Fruit fly (Drosophila melanogaster) whole organism, embryonic: ENCODE data around the gene Bcat.

Experiments used
- ATbp ChIP-seq: fragments of 200-800 bp; sonication (Bioruptor generic); optimal IDR thresholded peaks from 2 replicates; lab custom pipeline; 2017; ENCODE audit warnings: missing biosample characterization, mild to moderate bottlenecking, missing genetic modification characterization, missing genetic modification reagents
- CG12299 ChIP-seq: fragments of 200-800 bp; sonication (Bioruptor generic); optimal IDR thresholded peaks from 2 replicates; lab custom pipeline; 2018; ENCODE audit warnings: missing biosample characterization, mild to moderate bottlenecking, missing genetic modification characterization
- CG12769 ChIP-seq: fragments of 200-800 bp; sonication (Bioruptor generic); optimal IDR thresholded peaks from 2 replicates; lab custom pipeline; 2019; ENCODE audit warnings: missing biosample characterization, mild to moderate bottlenecking, missing genetic modification characterization, moderate library complexity
- CG14965 ChIP-seq: fragments of 200-800 bp; sonication (Bioruptor generic); optimal IDR thresholded peaks from 2 replicates; lab custom pipeline; 2016; ENCODE audit warnings: missing biosample characterization, missing genetic modification characterization, borderline replicate concordance
- CG15269 ChIP-seq: fragments of 200-800 bp; sonication (Bioruptor generic); optimal IDR thresholded peaks from 2 replicates; lab custom pipeline; 2018; ENCODE audit warnings: missing biosample characterization, mild to moderate bottlenecking, missing genetic modification characterization, moderate library complexity
- CG16815 ChIP-seq: fragments of 200-800 bp; sonication (Bioruptor generic); optimal IDR thresholded peaks from 3 replicates; lab custom pipeline; 2017; ENCODE audit warnings: missing biosample characterization, mild to moderate bottlenecking, missing genetic modification characterization
- CG17568 ChIP-seq: fragments of 200-800 bp; sonication (Bioruptor generic); optimal IDR thresholded peaks from 2 replicates; lab custom pipeline; 2018; ENCODE audit warnings: missing biosample characterization, mild to moderate bottlenecking, missing genetic modification characterization, moderate library complexity
- CG3726 ChIP-seq: fragments of 200-800 bp; sonication (Bioruptor generic); IDR thresholded peaks from 3 replicates; pipeline ENCODE4, ENCODE4 v1.3.6; 2022; ENCODE audit warnings: missing biosample characterization, missing genetic modification characterization
- CG6272 ChIP-seq: fragments of 200-800 bp; sonication (Bioruptor generic); IDR thresholded peaks from 2 replicates; pipeline ENCODE4 v1.3.6; 2022; ENCODE audit warnings: missing biosample characterization, missing genetic modification characterization
- CG7271 ChIP-seq: fragments of 200-800 bp; sonication (Bioruptor generic); optimal IDR thresholded peaks from 2 replicates; lab custom pipeline; 2018; ENCODE audit warnings: missing biosample characterization, mild to moderate bottlenecking, missing genetic modification characterization, moderate library complexity
- CHES-1-like ChIP-seq: fragments of 200-800 bp; sonication (Bioruptor generic); optimal IDR thresholded peaks from 2 replicates; lab custom pipeline; 2016; ENCODE audit warnings: missing biosample characterization, missing genetic modification characterization
- CkIIα-i1 ChIP-seq: fragments of 200-800 bp; sonication (Bioruptor generic); IDR thresholded peaks from 2 replicates; pipeline ENCODE4 v1.3.6; 2022; ENCODE audit warnings: missing biosample characterization, missing genetic modification characterization
- D19B ChIP-seq: fragments of 200-800 bp; sonication (Bioruptor generic); optimal IDR thresholded peaks from 2 replicates; lab custom pipeline; 2017; ENCODE audit warnings: missing biosample characterization, mild to moderate bottlenecking, missing genetic modification characterization
- Deaf1 ChIP-seq: fragments of 200-800 bp; optimal IDR thresholded peaks from 3 replicates; lab custom pipeline; 2019; ENCODE audit warnings: missing biosample characterization, mild to moderate bottlenecking, missing genetic modification characterization, moderate library complexity
- Elba2 ChIP-seq: fragments of 200-800 bp; sonication (Bioruptor generic); optimal IDR thresholded peaks from 3 replicates; lab custom pipeline; 2016; ENCODE audit warnings: missing biosample characterization, missing genetic modification characterization
- HLH54F ChIP-seq: fragments of 200-800 bp; sonication (Bioruptor generic); optimal IDR thresholded peaks from 3 replicates; lab custom pipeline; 2016; ENCODE audit warnings: missing biosample characterization, missing genetic modification characterization
- Hmr ChIP-seq: fragments of 200-800 bp; sonication (Bioruptor generic); optimal IDR thresholded peaks from 3 replicates; lab custom pipeline; 2017; ENCODE audit warnings: mild to moderate bottlenecking, missing biosample characterization, missing genetic modification reagents, missing genetic modification characterization
- Kr ChIP-seq: fragments of 200-800 bp; sonication (Bioruptor generic); optimal IDR thresholded peaks from 2 replicates; lab custom pipeline; 2017; ENCODE audit warnings: missing biosample characterization, mild to moderate bottlenecking, missing genetic modification characterization
- Max ChIP-seq: fragments of 200-800 bp; sonication (Bioruptor generic); optimal IDR thresholded peaks from 2 replicates; lab custom pipeline; 2016; ENCODE audit warnings: missing biosample characterization, mild to moderate bottlenecking, missing genetic modification characterization
- Meics ChIP-seq: fragments of 200-800 bp; sonication (Bioruptor generic); optimal IDR thresholded peaks from 2 replicates; lab custom pipeline; 2017; ENCODE audit warnings: missing biosample characterization, mild to moderate bottlenecking, missing genetic modification characterization
- NfI ChIP-seq: fragments of 200-800 bp; sonication (Bioruptor generic); optimal IDR thresholded peaks from 3 replicates; lab custom pipeline; 2018; ENCODE audit warnings: missing biosample characterization, mild to moderate bottlenecking, missing genetic modification characterization, moderate library complexity
- Oaz ChIP-seq: fragments of 200-800 bp; sonication (Bioruptor generic); IDR thresholded peaks from 2 replicates; pipeline ENCODE4 v1.3.6; 2022; ENCODE audit warnings: missing biosample characterization, missing genetic modification characterization
- Poxn ChIP-seq: fragments of 200-800 bp; sonication (Bioruptor generic); IDR thresholded peaks from 2 replicates; pipeline ENCODE4 v1.3.6; 2022; ENCODE audit warnings: missing biosample characterization, missing genetic modification characterization
- ato ChIP-seq: fragments of 200-800 bp; sonication (Bioruptor generic); IDR thresholded peaks from 2 replicates; pipeline ENCODE4 v1.3.6; 2022; ENCODE audit warnings: missing biosample characterization, missing genetic modification characterization; ENCODE audit not compliant: partially characterized antibody
- az2 ChIP-seq: fragments of 200-800 bp; sonication (Bioruptor generic); optimal IDR thresholded peaks from 3 replicates; lab custom pipeline; 2016; ENCODE audit warnings: missing biosample characterization, missing genetic modification characterization
- br ChIP-seq: fragments of >200 bp; optimal IDR thresholded peaks from 2 replicates; lab custom pipeline; 2017
- bsh ChIP-seq, 2 experiments: fragments of 200-800 bp; sonication (Bioruptor generic); optimal IDR thresholded peaks; 2 replicates each; lab custom pipeline; 2017 to 2018; ENCODE audit warnings: mild to moderate bottlenecking in 2 of 2, missing biosample characterization in 2 of 2, missing genetic modification characterization in 2 of 2, moderate library complexity in 1 of 2
- cg ChIP-seq: fragments of 200-800 bp; sonication (Bioruptor generic); optimal IDR thresholded peaks from 3 replicates; lab custom pipeline; 2019; ENCODE audit warnings: missing biosample characterization, mild to moderate bottlenecking, missing genetic modification characterization, moderate library complexity
- chinmo ChIP-seq: fragments of 200-800 bp; sonication (Bioruptor generic); IDR thresholded peaks from 4 replicates; pipeline ENCODE4 v1.3.6; 2022; ENCODE audit warnings: missing biosample characterization, missing genetic modification characterization; ENCODE audit not compliant: partially characterized antibody
- dysf ChIP-seq: fragments of 200-800 bp; sonication (Bioruptor generic); IDR thresholded peaks from 3 replicates; pipeline ENCODE4 v1.3.6; 2022; ENCODE audit warnings: missing biosample characterization, missing genetic modification characterization
- exex ChIP-seq: fragments of 200-800 bp; sonication (Bioruptor generic); optimal IDR thresholded peaks from 4 replicates; lab custom pipeline; 2018; ENCODE audit warnings: missing biosample characterization, mild to moderate bottlenecking, missing genetic modification characterization, moderate library complexity
- fru ChIP-seq: fragments of >200 bp; optimal IDR thresholded peaks from 2 replicates; lab custom pipeline; 2017
- gcm ChIP-seq: fragments of 200-800 bp; sonication (Bioruptor generic); optimal IDR thresholded peaks from 2 replicates; lab custom pipeline; 2019; ENCODE audit warnings: missing biosample characterization, mild to moderate bottlenecking, missing genetic modification characterization, moderate library complexity
- gt ChIP-seq: fragments of 200-800 bp; sonication (Bioruptor generic); IDR thresholded peaks from 2 replicates; pipeline ENCODE4 v1.3.6; 2022; ENCODE audit warnings: missing biosample characterization, missing genetic modification characterization
- her ChIP-seq: fragments of 200-800 bp; sonication (Bioruptor generic); optimal IDR thresholded peaks from 2 replicates; lab custom pipeline; 2016; ENCODE audit warnings: missing biosample characterization, missing genetic modification characterization
- inv ChIP-seq: fragments of 200-800 bp; sonication (Bioruptor generic); IDR thresholded peaks from 2 replicates; pipeline ENCODE4 v1.3.6; 2022; ENCODE audit warnings: missing biosample characterization, missing genetic modification characterization; ENCODE audit not compliant: partially characterized antibody
- lola ChIP-seq, 3 experiments: fragments of >200 bp in 2 of 3; fragments of 200-800 bp in 1 of 3; sonication (Bioruptor generic) in 1 of 3; optimal IDR thresholded peaks; 2 replicates each; lab custom pipeline; 2017 to 2019; ENCODE audit warnings: missing biosample characterization in 3 of 3, missing genetic modification characterization in 3 of 3, mild to moderate bottlenecking in 1 of 3, moderate library complexity in 1 of 3
- lov ChIP-seq, 2 experiments: fragments of 200-800 bp in 1 of 2; fragments of >200 bp in 1 of 2; sonication (Bioruptor generic) in 1 of 2; IDR thresholded peaks in 1 of 2; optimal IDR thresholded peaks in 1 of 2; 2 replicates in 1 of 2; 3 replicates in 1 of 2; pipeline versions ENCODE4 v1.3.6 to Lab custom; 2017 to 2022; ENCODE audit warnings: missing biosample characterization in 1 of 2, missing genetic modification characterization in 1 of 2
- nom ChIP-seq: fragments of 200-800 bp; sonication (Bioruptor generic); optimal IDR thresholded peaks from 2 replicates; lab custom pipeline; 2017; ENCODE audit warnings: missing biosample characterization, missing genetic modification characterization, mild to moderate bottlenecking, moderate library complexity, missing genetic modification reagents
- schlank ChIP-seq: fragments of 200-800 bp; sonication (Bioruptor generic); optimal IDR thresholded peaks from 2 replicates; lab custom pipeline; 2018; ENCODE audit warnings: missing biosample characterization, mild to moderate bottlenecking, missing genetic modification characterization
- scrt ChIP-seq: fragments of 200-800 bp; sonication (Bioruptor generic); optimal IDR thresholded peaks from 2 replicates; lab custom pipeline; 2018; ENCODE audit warnings: missing biosample characterization, mild to moderate bottlenecking, missing genetic modification characterization, moderate library complexity
- stwl ChIP-seq: fragments of 200-800 bp; sonication (Bioruptor generic); optimal IDR thresholded peaks from 3 replicates; lab custom pipeline; 2018; ENCODE audit warnings: missing biosample characterization, mild to moderate bottlenecking, missing genetic modification characterization, moderate library complexity
- tio ChIP-seq: fragments of 200-800 bp; sonication (Bioruptor generic); optimal IDR thresholded peaks from 2 replicates; lab custom pipeline; 2017; ENCODE audit warnings: missing biosample characterization, missing genetic modification characterization, inconsistent platforms
- tll ChIP-seq, 2 experiments: fragments of 200-800 bp in 1 of 2; fragments of >200 bp in 1 of 2; sonication (Bioruptor generic) in 1 of 2; optimal IDR thresholded peaks; 2 replicates each; lab custom pipeline; 2017 to 2019; ENCODE audit warnings: missing biosample characterization in 2 of 2, missing genetic modification characterization in 2 of 2, mild to moderate bottlenecking in 1 of 2, moderate library complexity in 1 of 2
- trh ChIP-seq: fragments of 200-800 bp; sonication (Bioruptor generic); optimal IDR thresholded peaks from 2 replicates; lab custom pipeline; 2016; ENCODE audit warnings: missing biosample characterization, missing genetic modification characterization
- wdn ChIP-seq: fragments of 200-800 bp; sonication (Bioruptor generic); IDR thresholded peaks from 2 replicates; pipeline ENCODE4 v1.3.6; 2022; ENCODE audit warnings: missing biosample characterization, missing genetic modification characterization

Gene Bcat

dm6 chrX:13403962-13404830 lies 7.5 kb downstream of the Bcat start, which contains the start of gene GstT4 (continued):
- no peak for TF ChIP-seq CG15269 (tag; lab: Kevin White, UChicago)
- no peak for TF ChIP-seq D19B (GFP tag; lab: Kevin White, UChicago)
- TF ChIP-seq br (lab: Kevin White, UChicago): no peak
- TF ChIP-seq az2: peak; percentile 39
- TF ChIP-seq gt (GFP tag; lab: Robert Waterston, UW): no peak
- TF ChIP-seq gcm (GFP tag; lab: Kevin White, UChicago): no peak
- TF ChIP-seq Max: no peak
- peak; percentile 19 for TF ChIP-seq cg (GFP tag; lab: Kevin White, UChicago)
- peak; percentile 11 for TF ChIP-seq her (GFP tag; lab: Kevin White, UChicago)
- no peak for TF ChIP-seq CG3726 (GFP tag; lab: Robert Waterston, UW)
- TF ChIP-seq Poxn (GFP tag; lab: Robert Waterston, UW): no peak
- peak in 1 of 3 experiments; percentile 64 for TF ChIP-seq lola (GFP tag; optimal IDR thresholded peaks at IDR 0.05; lab: Kevin White, UChicago)
- no peak for TF ChIP-seq CkIIα-i1 (GFP tag; lab: Robert Waterston, UW)
- peak; percentile 59; the same call in 2 of the 3 replicates for TF ChIP-seq dysf
- TF ChIP-seq CG12769 (tag; lab: Kevin White, UChicago): no peak
- TF ChIP-seq Elba2 (GFP tag; lab: Kevin White, UChicago): no peak
- TF ChIP-seq trh (GFP tag; lab: Kevin White, UChicago): no peak
- TF ChIP-seq schlank (tag; lab: Kevin White, UChicago): no peak
- TF ChIP-seq CG6272 (GFP tag; lab: Robert Waterston, UW): no peak
- TF ChIP-seq wdn: 0 out of 2 replicates have a peak, but pooled peaks have one; percentile 8
- no peak for TF ChIP-seq CG14965 (GFP tag; lab: Kevin White, UChicago)
- no peak for TF ChIP-seq stwl (tag; lab: Kevin White, UChicago)
- TF ChIP-seq Deaf1: no peak
- no peak for TF ChIP-seq tll (GFP tag; optimal IDR thresholded peaks at IDR 0.05; lab: Kevin White, UChicago)
- TF ChIP-seq, all 482 proteins: peak for 224

dm6 chrX:13406293-13406692 lies 9.6 kb downstream of the Bcat start:
- TF ChIP-seq scrt (GFP tag; lab: Kevin White, UChicago): no peak
- no peak for TF ChIP-seq trh (GFP tag; lab: Kevin White, UChicago)
- no peak for TF ChIP-seq CG12299 (tag; lab: Kevin White, UChicago)
- no peak for TF ChIP-seq CG7271 (tag; lab: Kevin White, UChicago)
- no peak for TF ChIP-seq Kr (GFP tag; lab: Kevin White, UChicago)
- TF ChIP-seq CHES-1-like (GFP tag; lab: Kevin White, UChicago): no peak
- TF ChIP-seq bsh (GFP tag; optimal IDR thresholded peaks at IDR 0.05; lab: Kevin White, UChicago): peak in 1 of 2 experiments; percentile 78
- TF ChIP-seq tio: no peak
- TF ChIP-seq NfI (GFP tag; lab: Kevin White, UChicago): no peak
- no peak for TF ChIP-seq Meics (GFP tag; lab: Kevin White, UChicago)
- TF ChIP-seq exex (tag; lab: Kevin White, UChicago): no peak
- no peak for TF ChIP-seq ATbp
- no peak for TF ChIP-seq CG17568 (GFP tag; lab: Kevin White, UChicago)
- TF ChIP-seq CG16815 (GFP tag; lab: Kevin White, UChicago): no peak
- TF ChIP-seq Oaz (GFP tag; lab: Robert Waterston, UW): no peak
- TF ChIP-seq inv (GFP tag; lab: Robert Waterston, UW): no peak
- TF ChIP-seq lov (optimal IDR thresholded peaks at IDR 0.05; lab: Kevin White, UChicago): no peak
- TF ChIP-seq lov (GFP tag; IDR thresholded peaks at IDR 0.05; lab: Robert Waterston, UW): 0 out of 3 replicates have a peak, but pooled peaks have one; percentile 42
- no peak for TF ChIP-seq fru (lab: Kevin White, UChicago)
- TF ChIP-seq Hmr (GFP tag; lab: Kevin White, UChicago): no peak
- TF ChIP-seq chinmo: 0 out of 4 replicates have a peak, but pooled peaks have one; percentile 22
- no peak for TF ChIP-seq ato (GFP tag; lab: Robert Waterston, UW)
- no peak for TF ChIP-seq HLH54F (GFP tag; lab: Kevin White, UChicago)
- TF ChIP-seq nom (GFP tag; lab: Kevin White, UChicago): peak; percentile 85
